Worm (Caenorhabditis elegans) whole organism, L4 larva: ENCODE measurements around the gene eak-3.

Experiments
- F49E8.2 ChIP-seq: sonication (generic microtip); optimal IDR thresholded peaks from 2 replicates; lab custom pipeline; 2016; ENCODE audit warnings: missing compliant biosample characterization, mild to moderate bottlenecking, missing genetic modification characterization, borderline replicate concordance
- R02D3.7 ChIP-seq: fragments of 150-350 bp; sonication (generic microtip); optimal IDR thresholded peaks from 3 replicates; lab custom pipeline; 2014; ENCODE audit warnings: missing biosample characterization, missing genetic modification characterization
- T26A8.4 ChIP-seq: fragments of 200-800 bp; sonication (Bioruptor generic); IDR thresholded peaks from 2 replicates; pipeline ENCODE4 v1.3.6; 2022; ENCODE audit warnings: missing genetic modification characterization, missing compliant biosample characterization
- ZK546.5 ChIP-seq, 2 experiments: sonication (generic microtip); optimal IDR thresholded peaks; 2 replicates each; lab custom pipeline; 2017; ENCODE audit warnings: missing biosample characterization in 2 of 2, missing genetic modification characterization in 2 of 2
- aly-2 ChIP-seq: sonication (generic microtip); optimal IDR thresholded peaks from 2 replicates; lab custom pipeline; 2018; ENCODE audit warnings: missing biosample characterization, missing genetic modification characterization
- ama-1 ChIP-seq: fragments of 150-350 bp; optimal IDR thresholded peaks from 2 replicates; lab custom pipeline; 2014; ENCODE audit warnings: inconsistent platforms, mixed read lengths
- arid-1 ChIP-seq: fragments of 200-800 bp; sonication (Bioruptor generic); conservative IDR thresholded peaks from 2 replicates; pipeline ENCODE4 v1.3.6; 2022; ENCODE audit warnings: missing genetic modification reagents, missing genetic modification characterization, missing compliant biosample characterization
- ceh-20 ChIP-seq: fragments of 200-800 bp; sonication (Bioruptor generic); IDR thresholded peaks from 2 replicates; pipeline ENCODE4 v1.3.6; 2022; ENCODE audit warnings: missing genetic modification reagents, missing genetic modification characterization, missing compliant biosample characterization
- ceh-32 ChIP-seq: sonication (generic microtip); optimal IDR thresholded peaks from 2 replicates; lab custom pipeline; 2016; ENCODE audit warnings: mild to moderate bottlenecking, missing genetic modification characterization, missing compliant biosample characterization; ENCODE audit not compliant: poor library complexity
- ceh-44 ChIP-seq: fragments of 200-800 bp; sonication (Bioruptor generic); IDR thresholded peaks from 2 replicates; pipeline ENCODE4 v1.3.6; 2022; ENCODE audit warnings: missing genetic modification reagents, missing genetic modification characterization, missing compliant biosample characterization
- ceh-62 ChIP-seq: sonication (generic microtip); optimal IDR thresholded peaks from 2 replicates; lab custom pipeline; 2017; ENCODE audit warnings: missing biosample characterization, missing genetic modification characterization
- daf-12 ChIP-seq: fragments of 150-350 bp; optimal IDR thresholded peaks from 2 replicates; lab custom pipeline; 2014; ENCODE audit warnings: missing biosample characterization, missing genetic modification reagents, missing genetic modification characterization
- daf-19 ChIP-seq: fragments of 200-800 bp; sonication (Bioruptor generic); conservative IDR thresholded peaks from 2 replicates; pipeline ENCODE4 v1.3.6; 2022; ENCODE audit warnings: missing genetic modification characterization, missing compliant biosample characterization
- daf-8 ChIP-seq: fragments of 200-800 bp; sonication (Bioruptor generic); IDR thresholded peaks from 2 replicates; pipeline ENCODE4 v1.3.6; 2022; ENCODE audit warnings: missing genetic modification characterization, missing compliant biosample characterization
- dmd-6 ChIP-seq: fragments of 200-800 bp; sonication (Bioruptor generic); IDR thresholded peaks from 2 replicates; pipeline ENCODE4 v1.3.6; 2022; ENCODE audit warnings: missing genetic modification reagents, missing genetic modification characterization, missing compliant biosample characterization
- dpl-1 ChIP-seq: fragments of 150-350 bp; optimal IDR thresholded peaks from 2 replicates; lab custom pipeline; 2014; ENCODE audit warnings: missing biosample characterization, missing genetic modification reagents, missing genetic modification characterization
- egl-27 ChIP-seq: sonication (generic microtip); optimal IDR thresholded peaks from 3 replicates; lab custom pipeline; 2017; ENCODE audit warnings: missing biosample characterization, missing genetic modification reagents, missing genetic modification characterization
- egl-43 ChIP-seq: fragments of 200-800 bp; sonication (Bioruptor generic); IDR thresholded peaks from 2 replicates; pipeline ENCODE4 v1.3.6; 2022; ENCODE audit warnings: missing genetic modification reagents, missing genetic modification characterization, missing compliant biosample characterization
- hif-1 ChIP-seq, 2 experiments: sonication (generic microtip); optimal IDR thresholded peaks; 2 replicates each; lab custom pipeline; 2016 to 2017; ENCODE audit warnings: missing compliant biosample characterization in 2 of 2, missing genetic modification characterization in 2 of 2, missing genetic modification reagents in 2 of 2, missing genotype in 2 of 2, mild to moderate bottlenecking in 1 of 2
- hlh-11 ChIP-seq: fragments of 200-800 bp; sonication (Bioruptor generic); optimal IDR thresholded peaks from 2 replicates; lab custom pipeline; 2018; ENCODE audit warnings: mild to moderate bottlenecking, missing genetic modification characterization, missing compliant biosample characterization
- lim-7 ChIP-seq: fragments of 200-800 bp; sonication (Bioruptor generic); IDR thresholded peaks from 2 replicates; pipeline ENCODE4 v1.3.6; 2022; ENCODE audit warnings: missing genetic modification characterization, missing compliant biosample characterization
- lin-13 ChIP-seq: fragments of 150-350 bp; optimal IDR thresholded peaks from 2 replicates; lab custom pipeline; 2014; ENCODE audit warnings: missing biosample characterization, missing genetic modification reagents, missing genetic modification characterization
- lin-29 ChIP-seq: fragments of 200-800 bp; sonication (Bioruptor generic); IDR thresholded peaks from 2 replicates; pipeline ENCODE4 v1.3.6; 2022; ENCODE audit warnings: missing genetic modification reagents, missing genetic modification characterization, missing compliant biosample characterization
- lin-39 ChIP-seq: fragments of 150-350 bp; optimal IDR thresholded peaks from 2 replicates; lab custom pipeline; 2014; ENCODE audit warnings: missing biosample characterization, missing genetic modification reagents, missing genetic modification characterization
- lir-3 ChIP-seq: sonication (generic microtip); optimal IDR thresholded peaks from 2 replicates; lab custom pipeline; 2016; ENCODE audit warnings: mild to moderate bottlenecking, missing genetic modification characterization, missing compliant biosample characterization
- lsy-2 ChIP-seq, 2 experiments: fragments of 150-350 bp in 1 of 2; sonication (generic microtip) in 1 of 2; optimal IDR thresholded peaks; 2 replicates each; lab custom pipeline; 2014 to 2017; ENCODE audit warnings: missing biosample characterization in 2 of 2, missing genetic modification characterization in 2 of 2
- madf-9 ChIP-seq: fragments of 200-800 bp; sonication (Bioruptor generic); conservative IDR thresholded peaks from 2 replicates; pipeline ENCODE4 v1.3.6; 2022; ENCODE audit warnings: missing genetic modification reagents, missing genetic modification characterization, missing compliant biosample characterization
- mdl-1 ChIP-seq, 2 experiments: fragments of 150-350 bp in 1 of 2; sonication (generic microtip) in 1 of 2; optimal IDR thresholded peaks; 2 replicates each; lab custom pipeline; 2014 to 2017; ENCODE audit warnings: missing biosample characterization in 2 of 2, missing genetic modification characterization in 2 of 2
- mdt-29 ChIP-seq: fragments of 200-800 bp; sonication (Bioruptor generic); IDR thresholded peaks from 2 replicates; pipeline ENCODE4 v1.3.6; 2022; ENCODE audit warnings: missing genetic modification reagents, missing genetic modification characterization, missing compliant biosample characterization
- mxl-2 ChIP-seq: fragments of 200-800 bp; sonication (Bioruptor generic); conservative IDR thresholded peaks from 2 replicates; pipeline ENCODE4 v1.3.6; 2022; ENCODE audit warnings: missing genetic modification reagents, missing genetic modification characterization, missing compliant biosample characterization
- nhr-10 ChIP-seq: fragments of 150-350 bp; optimal IDR thresholded peaks from 2 replicates; lab custom pipeline; 2014; ENCODE audit warnings: missing biosample characterization, missing genetic modification characterization
- nhr-11 ChIP-seq: fragments of 150-350 bp; optimal IDR thresholded peaks from 2 replicates; lab custom pipeline; 2014; ENCODE audit warnings: missing biosample characterization, missing genetic modification characterization
- nhr-237 ChIP-seq: sonication (generic microtip); optimal IDR thresholded peaks from 2 replicates; lab custom pipeline; 2017; ENCODE audit warnings: missing biosample characterization, missing genetic modification characterization
- nhr-25 ChIP-seq: sonication (generic microtip); optimal IDR thresholded peaks from 2 replicates; lab custom pipeline; 2017; ENCODE audit warnings: missing genetic modification characterization, mild to moderate bottlenecking, missing compliant biosample characterization, antibody characterized with exemption, moderate library complexity, borderline replicate concordance; ENCODE audit not compliant: insufficient read depth
- nhr-48 ChIP-seq: sonication (generic microtip); optimal IDR thresholded peaks from 2 replicates; lab custom pipeline; 2016; ENCODE audit warnings: mild to moderate bottlenecking, missing genetic modification characterization, missing compliant biosample characterization
- nhr-6 ChIP-seq: fragments of 150-350 bp; optimal IDR thresholded peaks from 2 replicates; lab custom pipeline; 2014; ENCODE audit warnings: missing biosample characterization, missing genetic modification characterization
- nhr-77 ChIP-seq: fragments of 150-350 bp; optimal IDR thresholded peaks from 2 replicates; lab custom pipeline; 2014; ENCODE audit warnings: missing biosample characterization, missing genetic modification characterization
- pqm-1 ChIP-seq: sonication (generic microtip); optimal IDR thresholded peaks from 2 replicates; lab custom pipeline; 2017; ENCODE audit warnings: missing biosample characterization, missing genetic modification characterization
- rbr-2 ChIP-seq: sonication (generic microtip); optimal IDR thresholded peaks from 2 replicates; lab custom pipeline; 2016; ENCODE audit warnings: missing genotype, missing genetic modification characterization, missing compliant biosample characterization
- sdz-12 ChIP-seq: fragments of 200-800 bp; sonication (Bioruptor generic); optimal IDR thresholded peaks from 2 replicates; lab custom pipeline; 2018; ENCODE audit warnings: mild to moderate bottlenecking, missing genetic modification characterization, missing compliant biosample characterization
- set-16 ChIP-seq: fragments of 200-800 bp; sonication (Bioruptor generic); IDR thresholded peaks from 2 replicates; pipeline ENCODE4 v1.3.6; 2022; ENCODE audit warnings: missing genetic modification reagents, missing genetic modification characterization, missing compliant biosample characterization
- snpc-1.2 ChIP-seq: fragments of 200-800 bp; sonication (Bioruptor generic); IDR thresholded peaks from 2 replicates; pipeline ENCODE4 v1.3.6; 2022; ENCODE audit warnings: missing genetic modification reagents, missing genetic modification characterization, missing compliant biosample characterization
- snpc-4 ChIP-seq: fragments of 150-350 bp; optimal IDR thresholded peaks from 2 replicates; lab custom pipeline; 2014; ENCODE audit warnings: missing biosample characterization, missing genetic modification characterization
- spr-1 ChIP-seq: sonication (generic microtip); optimal IDR thresholded peaks from 2 replicates; lab custom pipeline; 2016; ENCODE audit warnings: mild to moderate bottlenecking, missing genetic modification characterization, missing compliant biosample characterization
- spr-3 ChIP-seq: fragments of 200-800 bp; sonication (Bioruptor generic); optimal IDR thresholded peaks from 2 replicates; lab custom pipeline; 2018; ENCODE audit warnings: mild to moderate bottlenecking, missing genetic modification characterization, missing compliant biosample characterization
- tag-97 ChIP-seq: fragments of 200-800 bp; sonication (Bioruptor generic); IDR thresholded peaks from 2 replicates; pipeline ENCODE4 v1.3.6; 2022; ENCODE audit warnings: missing genetic modification characterization, missing compliant biosample characterization
- unc-130 ChIP-seq: sonication (generic microtip); optimal IDR thresholded peaks from 2 replicates; lab custom pipeline; 2016; ENCODE audit warnings: missing genetic modification reagents, missing genetic modification characterization, missing compliant biosample characterization
- unc-62 ChIP-seq, 3 experiments: fragments of 150-350 bp in 1 of 3; sonication (generic microtip); optimal IDR thresholded peaks in 2 of 3; peaks in 1 of 3; 1 replicate in 1 of 3; 2 replicates in 2 of 3; lab custom pipeline; 2014 to 2017; ENCODE audit warnings: missing biosample characterization in 3 of 3, missing genetic modification characterization in 3 of 3, missing genetic modification reagents in 3 of 3, missing genotype in 1 of 3
- zfp-3 ChIP-seq: fragments of 200-800 bp; sonication (Bioruptor generic); conservative IDR thresholded peaks from 2 replicates; pipeline ENCODE4 v1.3.6; 2022; ENCODE audit warnings: missing genetic modification reagents, missing genetic modification characterization, missing compliant biosample characterization
- zip-11 ChIP-seq: fragments of 200-800 bp; sonication (Bioruptor generic); IDR thresholded peaks from 2 replicates; pipeline ENCODE4 v1.3.6; 2022; ENCODE audit warnings: missing genetic modification characterization, missing compliant biosample characterization
- zip-2 ChIP-seq: fragments of 150-350 bp; optimal IDR thresholded peaks from 2 replicates; lab custom pipeline; 2014; ENCODE audit warnings: missing biosample characterization, missing genetic modification characterization
- ztf-7 ChIP-seq: fragments of 150-350 bp; optimal IDR thresholded peaks from 2 replicates; lab custom pipeline; 2014; ENCODE audit warnings: missing biosample characterization, missing genetic modification characterization

Gene eak-3

ce11 chrIII:1142798-1143197 is 33.6 kb downstream of the eak-3 start, which contains the start of gene smr-1 (continued):
- TF ChIP-seq nhr-11 (tag; lab: Kevin White, UChicago) (peak; percentile 51), nhr-10 (tag; lab: Kevin White, UChicago) (no peak), daf-19 (GFP tag; lab: Robert Waterston, UW) (no peak), ceh-20 (GFP tag; lab: Robert Waterston, UW) (peak; percentile 67; the same call in 1 of the 2 replicates), nhr-25 (no peak), snpc-4 (tag; lab: Kevin White, UChicago) (no peak), nhr-6 (tag; lab: Kevin White, UChicago) (peak; percentile 33), dmd-6 (GFP tag; lab: Robert Waterston, UW) (peak; percentile 75), lin-13 (GFP tag; lab: Kevin White, UChicago) (peak; percentile 90), lin-29 (no peak), lin-39 (tag; lab: Kevin White, UChicago) (no peak), daf-12 (tag; lab: Kevin White, UChicago) (no peak), T26A8.4 (GFP tag; lab: Robert Waterston, UW) (peak; percentile 90), tag-97 (no peak), spr-3 (peak; percentile 72), mdt-29 (GFP tag; lab: Robert Waterston, UW) (no peak), aly-2 (tag; lab: Kevin White, UChicago) (no peak), unc-130 (GFP tag; lab: Kevin White, UChicago) (peak; percentile 14), sdz-12 (GFP tag; lab: Kevin White, UChicago) (no peak), unc-62 (GFP tag; optimal IDR thresholded peaks at IDR 0.05 in 1 of 2; lab: Kevin White, UChicago) (peak in 1 of 2 experiments; percentile 81), unc-62 (tag; optimal IDR thresholded peaks at IDR 0.05; lab: Kevin White, UChicago) (no peak), pqm-1 (tag; lab: Kevin White, UChicago) (no peak), lim-7 (GFP tag; lab: Robert Waterston, UW) (no peak), mdl-1 (tag; optimal IDR thresholded peaks at IDR 0.05; lab: Kevin White, UChicago) (no peak), dpl-1 (peak; percentile 97), daf-8 (GFP tag; lab: Robert Waterston, UW) (no peak), arid-1 (peak; percentile 76), hlh-11 (tag; lab: Kevin White, UChicago) (peak; percentile 58), ceh-32 (tag; lab: Kevin White, UChicago) (no peak), madf-9 (GFP tag; lab: Robert Waterston, UW) (0 out of 2 replicates have a peak, but pooled peaks have one; percentile 10), ceh-62 (tag; lab: Kevin White, UChicago) (no peak), lir-3 (no peak), nhr-48 (tag; lab: Kevin White, UChicago) (peak; percentile 14), F49E8.2 (tag; lab: Kevin White, UChicago) (peak; percentile 64), egl-43 (GFP tag; lab: Robert Waterston, UW) (0 out of 2 replicates have a peak, but pooled peaks have one; percentile 51), zip-11 (GFP tag; lab: Robert Waterston, UW) (no peak), nhr-77 (tag; lab: Kevin White, UChicago) (peak; percentile 33), rbr-2 (tag; lab: Kevin White, UChicago) (peak; percentile 56), ama-1 (lab: Kevin White, UChicago) (peak; percentile 58), mxl-2 (GFP tag; lab: Robert Waterston, UW) (no peak), ceh-44 (GFP tag; lab: Robert Waterston, UW) (no peak), zip-2 (tag; lab: Kevin White, UChicago) (peak; percentile 29), spr-1 (tag; lab: Kevin White, UChicago) (peak; percentile 70), ztf-7 (tag; lab: Kevin White, UChicago) (peak; percentile 45), set-16 (no peak), hif-1 (tag; optimal IDR thresholded peaks at IDR 0.05; lab: Kevin White, UChicago) (peak in 1 of 2 experiments; percentile 28), ZK546.5 (tag; optimal IDR thresholded peaks at IDR 0.05; lab: Kevin White, UChicago) (no peak), zfp-3 (GFP tag; lab: Robert Waterston, UW) (peak; percentile 81), R02D3.7 (tag; lab: Kevin White, UChicago) (no peak), egl-27 (tag; lab: Kevin White, UChicago) (no peak), nhr-237 (tag; lab: Kevin White, UChicago) (no peak), lsy-2 (tag; optimal IDR thresholded peaks at IDR 0.05; lab: Kevin White, UChicago) (peak; percentile 62 to 90), snpc-1.2 (no peak)
